Worm (Caenorhabditis elegans) whole organism, L4/young adult: ENCODE measurements around the gene fkh-2.

Experiments
- dao-5 ChIP-seq: sonication (generic microtip); optimal IDR thresholded peaks from 2 replicates; lab custom pipeline; 2016; ENCODE audit warnings: missing genotype, missing genetic modification characterization, moderate library complexity, missing compliant biosample characterization
- him-1 ChIP-seq: sonication (generic microtip); optimal IDR thresholded peaks from 2 replicates; lab custom pipeline; 2016; ENCODE audit warnings: missing genotype, missing genetic modification reagents, missing genetic modification characterization, missing compliant biosample characterization

DNA sequence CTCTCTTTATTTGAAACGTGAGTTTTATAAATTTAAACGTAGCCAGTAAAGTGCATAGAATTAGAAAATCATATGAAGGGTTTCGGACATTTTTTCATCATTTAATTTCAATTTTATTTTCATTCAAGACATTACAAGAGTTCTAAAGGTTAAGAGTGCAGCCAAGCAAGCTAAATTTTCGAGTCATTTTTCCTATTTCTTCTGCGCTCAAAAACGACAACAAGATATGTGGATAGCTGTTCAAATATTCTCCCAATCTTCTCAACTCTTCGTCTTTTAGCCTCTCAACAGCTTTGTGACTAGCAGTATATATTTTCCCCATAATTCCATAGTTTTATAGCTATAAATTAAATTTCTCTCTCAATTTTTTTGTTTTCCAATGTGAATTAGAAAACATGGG is 41.5 kb upstream of the fkh-2 start:
- no peak for TF ChIP-seq dao-5 (tag; lab: Kevin White, UChicago)
- TF ChIP-seq him-1 (tag; lab: Kevin White, UChicago): no peak
